Fruit fly (Drosophila melanogaster) whole organism, embryonic: ENCODE data around the gene CG32373.

ENCODE experiments used
- Atf6 ChIP-seq: fragments of 200-800 bp; sonication (Bioruptor generic); IDR thresholded peaks from 2 replicates; pipeline ENCODE4 v1.3.6; 2022; ENCODE audit warnings: missing biosample characterization, missing genetic modification characterization
- B-H2 ChIP-seq: fragments of 200-800 bp; sonication (Bioruptor generic); optimal IDR thresholded peaks from 2 replicates; lab custom pipeline; 2018; ENCODE audit warnings: missing biosample characterization, mild to moderate bottlenecking, missing genetic modification characterization
- Bgb ChIP-seq: fragments of 200-800 bp; sonication (Bioruptor generic); IDR thresholded peaks from 2 replicates; pipeline ENCODE4 v1.3.6; 2022; ENCODE audit warnings: missing biosample characterization, missing genetic modification characterization; ENCODE audit not compliant: partially characterized antibody
- CG10431 ChIP-seq: fragments of 200-800 bp; sonication (Bioruptor generic); optimal IDR thresholded peaks from 3 replicates; lab custom pipeline; 2018; ENCODE audit warnings: missing biosample characterization, mild to moderate bottlenecking, missing genetic modification characterization
- CG12071 ChIP-seq: fragments of 200-800 bp; sonication (Bioruptor generic); optimal IDR thresholded peaks from 3 replicates; lab custom pipeline; 2018; ENCODE audit warnings: missing biosample characterization, mild to moderate bottlenecking, missing genetic modification characterization
- CG1233 ChIP-seq: fragments of 200-800 bp; sonication (Bioruptor generic); optimal IDR thresholded peaks from 4 replicates; lab custom pipeline; 2018; ENCODE audit warnings: missing biosample characterization, mild to moderate bottlenecking, missing genetic modification characterization
- CG12659 ChIP-seq: fragments of 200-800 bp; sonication (Bioruptor generic); optimal IDR thresholded peaks from 3 replicates; lab custom pipeline; 2017; ENCODE audit warnings: mild to moderate bottlenecking, missing biosample characterization, missing genetic modification reagents, missing genetic modification characterization
- CG13894 ChIP-seq: fragments of 200-800 bp; sonication (Bioruptor generic); optimal IDR thresholded peaks from 3 replicates; lab custom pipeline; 2018; ENCODE audit warnings: missing biosample characterization, mild to moderate bottlenecking, missing genetic modification characterization, moderate library complexity
- CG14667 ChIP-seq: fragments of 200-800 bp; sonication (Bioruptor generic); IDR thresholded peaks from 2 replicates; pipeline ENCODE4 v1.3.6; 2022; ENCODE audit warnings: missing biosample characterization, missing genetic modification characterization
- CG15514 ChIP-seq: fragments of 200-800 bp; sonication (Bioruptor generic); optimal IDR thresholded peaks from 3 replicates; lab custom pipeline; 2017; ENCODE audit warnings: missing biosample characterization, missing genetic modification characterization, mild to moderate bottlenecking, moderate library complexity, missing genetic modification reagents
- CG17328 ChIP-seq: fragments of 200-800 bp; sonication (Bioruptor generic); IDR thresholded peaks from 2 replicates; pipeline ENCODE4 v1.3.6; 2022; ENCODE audit warnings: missing biosample characterization, missing genetic modification characterization
- CG17359 ChIP-seq: fragments of 200-800 bp; sonication (Bioruptor generic); optimal IDR thresholded peaks from 3 replicates; lab custom pipeline; 2018; ENCODE audit warnings: missing biosample characterization, mild to moderate bottlenecking, missing genetic modification characterization, moderate library complexity
- CG18619 ChIP-seq: fragments of 200-800 bp; sonication (Bioruptor generic); optimal IDR thresholded peaks from 3 replicates; lab custom pipeline; 2017; ENCODE audit warnings: missing biosample characterization, mild to moderate bottlenecking, missing genetic modification characterization
- CG2116 ChIP-seq: fragments of 200-800 bp; sonication (Bioruptor generic); optimal IDR thresholded peaks from 3 replicates; lab custom pipeline; 2018; ENCODE audit warnings: missing biosample characterization, mild to moderate bottlenecking, missing genetic modification characterization
- CG30403 ChIP-seq: fragments of 200-800 bp; sonication (Bioruptor generic); optimal IDR thresholded peaks from 3 replicates; lab custom pipeline; 2016; ENCODE audit warnings: missing biosample characterization, missing genetic modification characterization
- CG31365 ChIP-seq: fragments of 200-800 bp; sonication (Bioruptor generic); optimal IDR thresholded peaks from 2 replicates; lab custom pipeline; 2018; ENCODE audit warnings: missing biosample characterization, mild to moderate bottlenecking, missing genetic modification characterization
- CG32767 ChIP-seq: fragments of 200-800 bp; sonication (Bioruptor generic); IDR thresholded peaks from 2 replicates; pipeline ENCODE4 v1.3.6; 2022; ENCODE audit warnings: missing biosample characterization, missing genetic modification characterization
- CG4854 ChIP-seq: fragments of 200-800 bp; sonication (Bioruptor generic); optimal IDR thresholded peaks from 2 replicates; lab custom pipeline; 2016; ENCODE audit warnings: missing biosample characterization, missing genetic modification characterization, inconsistent platforms
- CG5953 ChIP-seq: fragments of 200-800 bp; sonication (Bioruptor generic); IDR thresholded peaks from 2 replicates; pipeline ENCODE4 v1.3.6; 2022; ENCODE audit warnings: missing biosample characterization, missing genetic modification characterization
- CG6791 ChIP-seq: fragments of 200-800 bp; sonication (Bioruptor generic); IDR thresholded peaks from 3 replicates; pipeline ENCODE4 v1.3.6; 2022; ENCODE audit warnings: missing biosample characterization, missing genetic modification characterization; ENCODE audit not compliant: partially characterized antibody
- CG8388 ChIP-seq: fragments of 200-800 bp; sonication (Bioruptor generic); optimal IDR thresholded peaks from 2 replicates; lab custom pipeline; 2019; ENCODE audit warnings: missing biosample characterization, mild to moderate bottlenecking, missing genetic modification characterization, moderate library complexity
- CG9817 ChIP-seq: fragments of 200-800 bp; sonication (Bioruptor generic); optimal IDR thresholded peaks from 2 replicates; lab custom pipeline; 2018; ENCODE audit warnings: missing biosample characterization, mild to moderate bottlenecking, missing genetic modification characterization, moderate library complexity
- CoRest ChIP-seq: fragments of 200-800 bp; sonication (Bioruptor generic); optimal IDR thresholded peaks from 3 replicates; lab custom pipeline; 2018; ENCODE audit warnings: missing biosample characterization, mild to moderate bottlenecking, missing genetic modification characterization, moderate library complexity
- Dp ChIP-seq: fragments of 200-800 bp; sonication (Bioruptor generic); optimal IDR thresholded peaks from 2 replicates; lab custom pipeline; 2018; ENCODE audit warnings: missing biosample characterization, mild to moderate bottlenecking, missing genetic modification characterization, moderate library complexity
- E2f1 ChIP-seq: fragments of 200-800 bp; sonication (Bioruptor generic); IDR thresholded peaks from 2 replicates; pipeline ENCODE4 v1.3.6; 2022; ENCODE audit warnings: missing biosample characterization, missing genetic modification characterization
- Ets97D ChIP-seq: fragments of 200-800 bp; sonication (Bioruptor generic); optimal IDR thresholded peaks from 3 replicates; lab custom pipeline; 2016; ENCODE audit warnings: missing biosample characterization, missing genetic modification characterization
- HmgZ ChIP-seq: fragments of 200-800 bp; sonication (Bioruptor generic); optimal IDR thresholded peaks from 2 replicates; lab custom pipeline; 2018; ENCODE audit warnings: missing biosample characterization, mild to moderate bottlenecking, missing genetic modification characterization
- Lhr ChIP-seq: fragments of 200-800 bp; sonication (Bioruptor generic); optimal IDR thresholded peaks from 3 replicates; lab custom pipeline; 2017; ENCODE audit warnings: mild to moderate bottlenecking, missing biosample characterization, missing genetic modification reagents, missing genetic modification characterization
- MBD-R2 ChIP-seq: fragments of 200-800 bp; sonication (Bioruptor generic); IDR thresholded peaks from 2 replicates; pipeline ENCODE4 v1.3.6; 2022; ENCODE audit warnings: missing biosample characterization, missing genetic modification characterization
- MESR4 ChIP-seq: fragments of 200-800 bp; sonication (Bioruptor generic); optimal IDR thresholded peaks from 2 replicates; lab custom pipeline; 2018; ENCODE audit warnings: missing biosample characterization, mild to moderate bottlenecking, missing genetic modification characterization, moderate library complexity
- MTF-1 ChIP-seq: fragments of 200-800 bp; sonication (Bioruptor generic); optimal IDR thresholded peaks from 2 replicates; lab custom pipeline; 2018; ENCODE audit warnings: missing biosample characterization, mild to moderate bottlenecking, missing genetic modification characterization, borderline replicate concordance
- Meics ChIP-seq: fragments of 200-800 bp; sonication (Bioruptor generic); optimal IDR thresholded peaks from 2 replicates; lab custom pipeline; 2017; ENCODE audit warnings: missing biosample characterization, mild to moderate bottlenecking, missing genetic modification characterization
- Stat92E ChIP-seq, 3 experiments: fragments of >200 bp in 2 of 3; fragments of 200-800 bp in 1 of 3; sonication (Bioruptor generic) in 1 of 3; optimal IDR thresholded peaks; 2 replicates each; lab custom pipeline; 2017 to 2019; ENCODE audit warnings: missing biosample characterization in 3 of 3, missing genetic modification characterization in 3 of 3, mild to moderate bottlenecking in 1 of 3, moderate library complexity in 1 of 3
- TFAM ChIP-seq: fragments of 200-800 bp; sonication (Bioruptor generic); optimal IDR thresholded peaks from 2 replicates; lab custom pipeline; 2017; ENCODE audit warnings: missing biosample characterization, missing genetic modification characterization, inconsistent platforms
- br ChIP-seq: fragments of >200 bp; optimal IDR thresholded peaks from 2 replicates; lab custom pipeline; 2017
- ci ChIP-seq: fragments of 200-800 bp; sonication (Bioruptor generic); IDR thresholded peaks from 3 replicates; pipeline ENCODE4 v1.3.6; 2022; ENCODE audit warnings: missing biosample characterization, missing genetic modification characterization
- dm ChIP-seq: fragments of 200-800 bp; sonication (Bioruptor generic); optimal IDR thresholded peaks from 3 replicates; lab custom pipeline; 2016; ENCODE audit warnings: missing biosample characterization, missing genetic modification characterization
- esg ChIP-seq: fragments of 200-800 bp; sonication (Bioruptor generic); conservative IDR thresholded peaks from 2 replicates; pipeline ENCODE4 v1.3.6; 2022; ENCODE audit warnings: missing biosample characterization, missing genetic modification characterization
- gfzf ChIP-seq: fragments of 200-800 bp; sonication (Bioruptor generic); optimal IDR thresholded peaks from 2 replicates; lab custom pipeline; 2016; ENCODE audit warnings: missing biosample characterization, mild to moderate bottlenecking, missing genetic modification characterization, moderate library complexity
- hbn ChIP-seq: fragments of 200-800 bp; sonication (Bioruptor generic); IDR thresholded peaks from 2 replicates; pipeline ENCODE4 v1.3.6; 2022; ENCODE audit warnings: missing biosample characterization, missing genetic modification characterization; ENCODE audit not compliant: partially characterized antibody
- kah ChIP-seq: fragments of 200-800 bp; sonication (Bioruptor generic); optimal IDR thresholded peaks from 2 replicates; lab custom pipeline; 2018; ENCODE audit warnings: missing biosample characterization, mild to moderate bottlenecking, missing genetic modification characterization
- onecut ChIP-seq: fragments of 200-800 bp; sonication (Bioruptor generic); IDR thresholded peaks from 2 replicates; pipeline ENCODE4 v1.3.6; 2022; ENCODE audit warnings: missing biosample characterization, missing genetic modification characterization
- org-1 ChIP-seq: fragments of 200-800 bp; sonication (Bioruptor generic); optimal IDR thresholded peaks from 2 replicates; lab custom pipeline; 2017; ENCODE audit warnings: missing biosample characterization, missing genetic modification characterization
- phol ChIP-seq: fragments of 200-800 bp; sonication (Bioruptor generic); optimal IDR thresholded peaks from 3 replicates; lab custom pipeline; 2018; ENCODE audit warnings: missing biosample characterization, mild to moderate bottlenecking, missing genetic modification characterization, moderate library complexity
- stc ChIP-seq: fragments of 200-800 bp; sonication (Bioruptor generic); IDR thresholded peaks from 2 replicates; pipeline ENCODE4 v1.3.6; 2022; ENCODE audit warnings: missing biosample characterization, missing genetic modification characterization
- stwl ChIP-seq: fragments of 200-800 bp; sonication (Bioruptor generic); optimal IDR thresholded peaks from 3 replicates; lab custom pipeline; 2018; ENCODE audit warnings: missing biosample characterization, mild to moderate bottlenecking, missing genetic modification characterization, moderate library complexity
- toy ChIP-seq: fragments of 200-800 bp; sonication (Bioruptor generic); IDR thresholded peaks from 2 replicates; pipeline ENCODE4 v1.3.6; 2022; ENCODE audit warnings: missing biosample characterization, missing genetic modification characterization
- vfl ChIP-seq: fragments of 200-800 bp; sonication (Bioruptor generic); optimal IDR thresholded peaks from 2 replicates; lab custom pipeline; 2016; ENCODE audit warnings: missing biosample characterization, missing genetic modification characterization
- zf30C ChIP-seq: fragments of 200-800 bp; sonication (Bioruptor generic); optimal IDR thresholded peaks from 3 replicates; lab custom pipeline; 2018; ENCODE audit warnings: missing biosample characterization, mild to moderate bottlenecking, missing genetic modification characterization
- zfh1 ChIP-seq: fragments of 200-800 bp; sonication (Bioruptor generic); IDR thresholded peaks from 3 replicates; pipeline ENCODE4 v1.3.6; 2022; ENCODE audit warnings: missing biosample characterization, missing genetic modification characterization

Gene CG32373

DNA sequence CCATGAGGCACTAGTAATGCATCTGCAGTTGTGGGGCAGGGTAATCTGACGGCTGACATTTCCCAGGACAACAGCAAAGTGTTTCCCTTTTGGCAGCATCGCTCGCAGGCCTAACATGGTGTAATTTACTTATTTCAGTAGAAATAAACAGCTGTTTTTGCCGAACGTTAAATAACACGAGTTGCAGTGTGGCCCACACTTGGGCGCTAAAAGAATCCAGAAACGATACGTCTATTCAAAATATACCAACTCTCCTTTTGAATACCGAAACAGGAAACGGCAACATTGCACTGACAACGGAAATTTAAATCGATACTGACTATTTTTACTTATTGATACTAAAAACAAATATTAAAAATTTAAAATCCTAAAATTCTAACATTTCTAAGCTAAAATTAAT is 8.9 kb upstream of the CG32373 start, which contains the start of gene CG7506 (continued):
- peak; percentile 82 for TF ChIP-seq stwl (tag; lab: Kevin White, UChicago)
- peak; percentile 21 for TF ChIP-seq CG2116
- TF ChIP-seq CG15514, result peak; percentile 30
- TF ChIP-seq MESR4 (GFP tag; lab: Kevin White, UChicago), result peak; percentile 39
- no peak for TF ChIP-seq HmgZ (tag; lab: Kevin White, UChicago)
- peak; percentile 81 for TF ChIP-seq gfzf
- peak; percentile 5; the same call in 1 of the 2 replicates for TF ChIP-seq stc
- no peak for TF ChIP-seq hbn (GFP tag; lab: Robert Waterston, UW)
- TF ChIP-seq phol (tag; lab: Kevin White, UChicago), result peak; percentile 19
- TF ChIP-seq toy, result no peak
- TF ChIP-seq Bgb (GFP tag; lab: Robert Waterston, UW), result no peak
- peak; percentile 78 for TF ChIP-seq MBD-R2 (GFP tag; lab: Robert Waterston, UW)
- peak; percentile 36 for TF ChIP-seq Meics (GFP tag; lab: Kevin White, UChicago)
- TF ChIP-seq dm (GFP tag; lab: Kevin White, UChicago), result no peak
- no peak for TF ChIP-seq CG14667 (GFP tag; lab: Robert Waterston, UW)
- TF ChIP-seq MTF-1 (GFP tag; lab: Kevin White, UChicago), result peak; percentile 42
- no peak for TF ChIP-seq Stat92E (GFP tag; optimal IDR thresholded peaks at IDR 0.05; lab: Kevin White, UChicago)
- TF ChIP-seq CG32767 (GFP tag; lab: Robert Waterston, UW), result no peak
- peak; percentile 3 for TF ChIP-seq CG9817 (tag; lab: Kevin White, UChicago)
- TF ChIP-seq CG18619 (GFP tag; lab: Kevin White, UChicago), result no peak
- 0 out of 2 replicates have a peak, but pooled peaks have one; percentile 13 for TF ChIP-seq onecut (GFP tag; lab: Robert Waterston, UW)
- no peak for TF ChIP-seq CG4854 (GFP tag; lab: Kevin White, UChicago)
- no peak for TF ChIP-seq org-1
- peak; percentile 1 for TF ChIP-seq CG8388 (GFP tag; lab: Kevin White, UChicago)
- TF ChIP-seq CG31365, result no peak
- no peak for TF ChIP-seq vfl
- TF ChIP-seq CG5953 (GFP tag; lab: Robert Waterston, UW), result no peak
- TF ChIP-seq CG13894 (tag; lab: Kevin White, UChicago), result no peak
- no peak for TF ChIP-seq br (lab: Kevin White, UChicago)
- TF ChIP-seq CG17328 (GFP tag; lab: Robert Waterston, UW), result peak; percentile 36; the same call in 1 of the 2 replicates
- TF ChIP-seq TFAM (GFP tag; lab: Kevin White, UChicago), result no peak
- TF ChIP-seq kah (GFP tag; lab: Kevin White, UChicago), result peak; percentile 77
- peak; percentile 96 for TF ChIP-seq Ets97D (GFP tag; lab: Kevin White, UChicago)
- TF ChIP-seq CG17359 (tag; lab: Kevin White, UChicago), result no peak
- TF ChIP-seq Lhr (GFP tag; lab: Kevin White, UChicago), result peak; percentile 42
- TF ChIP-seq E2f1 (GFP tag; lab: Robert Waterston, UW), result no peak
- peak; percentile 56 for TF ChIP-seq Dp (GFP tag; lab: Kevin White, UChicago)
- TF ChIP-seq esg (GFP tag; lab: Robert Waterston, UW), result no peak
- 0 out of 2 replicates have a peak, but pooled peaks have one; percentile 15 for TF ChIP-seq Atf6 (GFP tag; lab: Robert Waterston, UW)
- TF ChIP-seq CG10431 (GFP tag; lab: Kevin White, UChicago), result no peak
- TF ChIP-seq B-H2 (GFP tag; lab: Kevin White, UChicago), result no peak
- TF ChIP-seq CoRest (tag; lab: Kevin White, UChicago), result peak; percentile 60
- TF ChIP-seq CG6791 (GFP tag; lab: Robert Waterston, UW), result 0 out of 3 replicates have a peak, but pooled peaks have one; percentile 23
- TF ChIP-seq zfh1 (GFP tag; lab: Robert Waterston, UW), result no peak
- TF ChIP-seq CG12071 (GFP tag; lab: Kevin White, UChicago), result no peak
- no peak for TF ChIP-seq CG30403 (GFP tag; lab: Kevin White, UChicago)
- TF ChIP-seq CG1233, result peak; percentile 18
- TF ChIP-seq CG12659 (GFP tag; lab: Kevin White, UChicago), result peak; percentile 30
- TF ChIP-seq ci (GFP tag; lab: Robert Waterston, UW), result peak; percentile 62; the same call in 2 of the 3 replicates
- no peak for TF ChIP-seq zf30C (GFP tag; lab: Kevin White, UChicago)
